Fruit fly (Drosophila melanogaster) whole organism, embryonic: ENCODE results near the gene CG33282.

ENCODE experiments used
- Aef1 ChIP-seq: fragments of 200-800 bp; sonication (Bioruptor generic); IDR thresholded peaks from 3 replicates; pipeline ENCODE4 v1.3.6; 2022; ENCODE audit warnings: missing biosample characterization, missing genetic modification characterization
- CG10147 ChIP-seq: fragments of 200-800 bp; sonication (Bioruptor generic); optimal IDR thresholded peaks from 2 replicates; lab custom pipeline; 2019; ENCODE audit warnings: missing biosample characterization, mild to moderate bottlenecking, missing genetic modification characterization, moderate library complexity
- CG10366 ChIP-seq: fragments of 200-800 bp; sonication (Bioruptor generic); IDR thresholded peaks from 2 replicates; pipeline ENCODE4 v1.3.6; 2022; ENCODE audit warnings: missing biosample characterization, missing genetic modification characterization
- CG10979 ChIP-seq: fragments of 200-800 bp; sonication (Bioruptor generic); optimal IDR thresholded peaks from 2 replicates; lab custom pipeline; 2018; ENCODE audit warnings: missing biosample characterization, mild to moderate bottlenecking, missing genetic modification characterization, moderate library complexity
- CG11398 ChIP-seq: fragments of 200-800 bp; sonication (Bioruptor generic); optimal IDR thresholded peaks from 2 replicates; lab custom pipeline; 2016; ENCODE audit warnings: missing biosample characterization, missing genetic modification characterization
- CG11695 ChIP-seq: fragments of 200-800 bp; sonication (Bioruptor generic); IDR thresholded peaks from 3 replicates; pipeline ENCODE4 v1.3.6; 2022; ENCODE audit warnings: missing biosample characterization, missing genetic modification characterization
- CG1233 ChIP-seq: fragments of 200-800 bp; sonication (Bioruptor generic); optimal IDR thresholded peaks from 4 replicates; lab custom pipeline; 2018; ENCODE audit warnings: missing biosample characterization, mild to moderate bottlenecking, missing genetic modification characterization
- CG1647 ChIP-seq: fragments of 200-800 bp; sonication (Bioruptor generic); optimal IDR thresholded peaks from 3 replicates; lab custom pipeline; 2016; ENCODE audit warnings: missing biosample characterization, missing genetic modification characterization
- CG16813 ChIP-seq: fragments of 200-800 bp; sonication (Bioruptor generic); IDR thresholded peaks from 3 replicates; pipeline ENCODE4 v1.3.6; 2022; ENCODE audit warnings: missing biosample characterization, missing genetic modification characterization; ENCODE audit not compliant: partially characterized antibody
- CG16815 ChIP-seq: fragments of 200-800 bp; sonication (Bioruptor generic); optimal IDR thresholded peaks from 3 replicates; lab custom pipeline; 2017; ENCODE audit warnings: missing biosample characterization, mild to moderate bottlenecking, missing genetic modification characterization
- CG16863 ChIP-seq: fragments of 200-800 bp; sonication (Bioruptor generic); optimal IDR thresholded peaks from 3 replicates; lab custom pipeline; 2016; ENCODE audit warnings: missing biosample characterization, missing genetic modification characterization
- CG18262 ChIP-seq: fragments of 200-800 bp; optimal IDR thresholded peaks from 3 replicates; lab custom pipeline; 2019; ENCODE audit warnings: missing biosample characterization, mild to moderate bottlenecking, missing genetic modification characterization, moderate library complexity
- CG2678 ChIP-seq: fragments of 200-800 bp; sonication (Bioruptor generic); optimal IDR thresholded peaks from 3 replicates; lab custom pipeline; 2019; ENCODE audit warnings: missing biosample characterization, mild to moderate bottlenecking, missing genetic modification characterization, moderate library complexity
- CG31388 ChIP-seq: fragments of 200-800 bp; sonication (Bioruptor generic); optimal IDR thresholded peaks from 2 replicates; lab custom pipeline; 2016; ENCODE audit warnings: missing biosample characterization, missing genetic modification characterization
- CG4404 ChIP-seq: fragments of 200-800 bp; sonication (Bioruptor generic); IDR thresholded peaks from 2 replicates; pipeline ENCODE4 v1.3.6; 2022; ENCODE audit warnings: missing biosample characterization, missing genetic modification characterization
- CG5180 ChIP-seq: fragments of 200-800 bp; sonication (Bioruptor generic); optimal IDR thresholded peaks from 3 replicates; lab custom pipeline; 2017; ENCODE audit warnings: missing biosample characterization, missing genetic modification characterization, mild to moderate bottlenecking, moderate library complexity, missing genetic modification reagents
- CG6175 ChIP-seq: fragments of 200-800 bp; sonication (Bioruptor generic); IDR thresholded peaks from 3 replicates; pipeline ENCODE4 v1.3.6; 2022; ENCODE audit warnings: missing biosample characterization, missing genetic modification characterization
- CG6254 ChIP-seq: fragments of 200-800 bp; sonication (Bioruptor generic); optimal IDR thresholded peaks from 3 replicates; lab custom pipeline; 2017; ENCODE audit warnings: mild to moderate bottlenecking, missing biosample characterization, missing genetic modification reagents, missing genetic modification characterization
- CG6689 ChIP-seq: fragments of 200-800 bp; sonication (Bioruptor generic); IDR thresholded peaks from 2 replicates; pipeline ENCODE4 v1.3.6; 2022; ENCODE audit warnings: missing biosample characterization, missing genetic modification characterization
- CG8765 ChIP-seq: fragments of 200-800 bp; sonication (Bioruptor generic); IDR thresholded peaks from 2 replicates; pipeline ENCODE4 v1.3.6; 2022; ENCODE audit warnings: missing biosample characterization, missing genetic modification characterization
- CkIIα-i1 ChIP-seq: fragments of 200-800 bp; sonication (Bioruptor generic); IDR thresholded peaks from 2 replicates; pipeline ENCODE4 v1.3.6; 2022; ENCODE audit warnings: missing biosample characterization, missing genetic modification characterization
- CoRest ChIP-seq: fragments of 200-800 bp; sonication (Bioruptor generic); optimal IDR thresholded peaks from 3 replicates; lab custom pipeline; 2018; ENCODE audit warnings: missing biosample characterization, mild to moderate bottlenecking, missing genetic modification characterization, moderate library complexity
- Dp ChIP-seq: fragments of 200-800 bp; sonication (Bioruptor generic); optimal IDR thresholded peaks from 2 replicates; lab custom pipeline; 2018; ENCODE audit warnings: missing biosample characterization, mild to moderate bottlenecking, missing genetic modification characterization, moderate library complexity
- Drgx ChIP-seq: fragments of 200-800 bp; sonication (Bioruptor generic); IDR thresholded peaks from 2 replicates; pipeline ENCODE4 v1.3.6; 2022; ENCODE audit warnings: missing biosample characterization, missing genetic modification characterization
- E2f1 ChIP-seq: fragments of 200-800 bp; sonication (Bioruptor generic); IDR thresholded peaks from 2 replicates; pipeline ENCODE4 v1.3.6; 2022; ENCODE audit warnings: missing biosample characterization, missing genetic modification characterization
- Ets97D ChIP-seq: fragments of 200-800 bp; sonication (Bioruptor generic); optimal IDR thresholded peaks from 3 replicates; lab custom pipeline; 2016; ENCODE audit warnings: missing biosample characterization, missing genetic modification characterization
- HLHmδ ChIP-seq: fragments of 200-800 bp; sonication (Bioruptor generic); optimal IDR thresholded peaks from 2 replicates; lab custom pipeline; 2018; ENCODE audit warnings: missing biosample characterization, mild to moderate bottlenecking, missing genetic modification characterization, moderate library complexity
- Hr39 ChIP-seq: fragments of >200 bp; optimal IDR thresholded peaks from 2 replicates; lab custom pipeline; 2017
- Hsf ChIP-seq: fragments of 200-800 bp; sonication (Bioruptor generic); optimal IDR thresholded peaks from 3 replicates; lab custom pipeline; 2016; ENCODE audit warnings: missing biosample characterization, missing genetic modification characterization
- Oli ChIP-seq: fragments of 200-800 bp; sonication (Bioruptor generic); optimal IDR thresholded peaks from 2 replicates; lab custom pipeline; 2018; ENCODE audit warnings: missing biosample characterization, mild to moderate bottlenecking, missing genetic modification characterization, moderate library complexity
- Xbp1 ChIP-seq: fragments of 200-800 bp; sonication (Bioruptor generic); optimal IDR thresholded peaks from 3 replicates; lab custom pipeline; 2016; ENCODE audit warnings: missing biosample characterization, mild to moderate bottlenecking, missing genetic modification characterization
- ase ChIP-seq: fragments of 200-800 bp; sonication (Bioruptor generic); IDR thresholded peaks from 3 replicates; pipeline ENCODE4 v1.3.6; 2022; ENCODE audit warnings: missing biosample characterization, missing genetic modification characterization
- ash1 ChIP-seq: fragments of 200-800 bp; sonication (Bioruptor generic); optimal IDR thresholded peaks from 2 replicates; lab custom pipeline; 2018; ENCODE audit warnings: missing biosample characterization, mild to moderate bottlenecking, missing genetic modification characterization
- cas ChIP-seq: fragments of 200-800 bp; sonication (Bioruptor generic); IDR thresholded peaks from 2 replicates; pipeline ENCODE4 v1.3.6; 2022; ENCODE audit warnings: missing biosample characterization, missing genetic modification characterization
- cg ChIP-seq: fragments of 200-800 bp; sonication (Bioruptor generic); optimal IDR thresholded peaks from 3 replicates; lab custom pipeline; 2019; ENCODE audit warnings: missing biosample characterization, mild to moderate bottlenecking, missing genetic modification characterization, moderate library complexity
- ci ChIP-seq: fragments of 200-800 bp; sonication (Bioruptor generic); IDR thresholded peaks from 3 replicates; pipeline ENCODE4 v1.3.6; 2022; ENCODE audit warnings: missing biosample characterization, missing genetic modification characterization
- croc ChIP-seq: fragments of 200-800 bp; sonication (Bioruptor generic); conservative IDR thresholded peaks from 3 replicates; pipeline ENCODE4 v1.3.6; 2022; ENCODE audit warnings: missing biosample characterization, missing genetic modification characterization
- fru ChIP-seq: fragments of >200 bp; optimal IDR thresholded peaks from 2 replicates; lab custom pipeline; 2017
- h ChIP-seq: fragments of >200 bp; optimal IDR thresholded peaks from 2 replicates; lab custom pipeline; 2017
- hb ChIP-seq: fragments of 200-800 bp; sonication (Bioruptor generic); IDR thresholded peaks from 3 replicates; pipeline ENCODE4 v1.3.6; 2022; ENCODE audit warnings: missing biosample characterization, missing genetic modification characterization; ENCODE audit not compliant: partially characterized antibody
- jing ChIP-seq: fragments of 200-800 bp; sonication (Bioruptor generic); optimal IDR thresholded peaks from 2 replicates; lab custom pipeline; 2018; ENCODE audit warnings: missing biosample characterization, mild to moderate bottlenecking, missing genetic modification characterization
- klu ChIP-seq: fragments of 200-800 bp; sonication (Bioruptor generic); IDR thresholded peaks from 2 replicates; pipeline ENCODE4 v1.3.6; 2022; ENCODE audit warnings: missing biosample characterization, missing genetic modification characterization
- maf-S ChIP-seq: fragments of 200-800 bp; sonication (Bioruptor generic); optimal IDR thresholded peaks from 2 replicates; lab custom pipeline; 2016; ENCODE audit warnings: missing biosample characterization, missing genetic modification characterization
- otp ChIP-seq: fragments of 200-800 bp; sonication (Bioruptor generic); IDR thresholded peaks from 3 replicates; pipeline ENCODE4, ENCODE4 v1.3.6; 2022; ENCODE audit warnings: missing biosample characterization, missing genetic modification characterization
- pb ChIP-seq: fragments of 200-800 bp; sonication (Bioruptor generic); optimal IDR thresholded peaks from 3 replicates; lab custom pipeline; 2016; ENCODE audit warnings: missing biosample characterization, missing genetic modification characterization
- pho ChIP-seq: fragments of 200-800 bp; sonication (Bioruptor generic); optimal IDR thresholded peaks from 2 replicates; lab custom pipeline; 2016; ENCODE audit warnings: missing biosample characterization, missing genetic modification characterization
- phol ChIP-seq: fragments of 200-800 bp; sonication (Bioruptor generic); optimal IDR thresholded peaks from 3 replicates; lab custom pipeline; 2018; ENCODE audit warnings: missing biosample characterization, mild to moderate bottlenecking, missing genetic modification characterization, moderate library complexity
- rib ChIP-seq: fragments of 200-800 bp; sonication (Bioruptor generic); IDR thresholded peaks from 2 replicates; pipeline ENCODE4 v1.3.6; 2022; ENCODE audit warnings: missing biosample characterization, missing genetic modification characterization
- ssp ChIP-seq: fragments of 200-800 bp; sonication (Bioruptor generic); IDR thresholded peaks from 2 replicates; pipeline ENCODE4 v1.3.6; 2022; ENCODE audit warnings: missing biosample characterization, missing genetic modification characterization
- tgo ChIP-seq: fragments of 200-800 bp; sonication (Bioruptor generic); IDR thresholded peaks from 3 replicates; pipeline ENCODE4 v1.3.6; 2022; ENCODE audit warnings: missing biosample characterization, missing genetic modification characterization
- tll ChIP-seq, 2 experiments: fragments of 200-800 bp in 1 of 2; fragments of >200 bp in 1 of 2; sonication (Bioruptor generic) in 1 of 2; optimal IDR thresholded peaks; 2 replicates each; lab custom pipeline; 2017 to 2019; ENCODE audit warnings: missing biosample characterization in 2 of 2, missing genetic modification characterization in 2 of 2, mild to moderate bottlenecking in 1 of 2, moderate library complexity in 1 of 2
- ttk ChIP-seq: fragments of 200-800 bp; sonication (Bioruptor generic); IDR thresholded peaks from 2 replicates; pipeline ENCODE4 v2.1.2; 2022; ENCODE audit warnings: missing biosample characterization, missing genetic modification characterization
- vnd ChIP-seq: fragments of 200-800 bp; sonication (Bioruptor generic); IDR thresholded peaks from 3 replicates; pipeline ENCODE4 v1.3.6; 2022; ENCODE audit warnings: missing biosample characterization, missing genetic modification characterization; ENCODE audit not compliant: partially characterized antibody

CG33282 gene

dm6 chr2L:3373242-3373641 lies 45.5 kb downstream of the CG33282 start, which contains the start of gene GramD1B (continued):
- TF ChIP-seq CkIIα-i1 (GFP tag; lab: Robert Waterston, UW) (no peak), ase (GFP tag; lab: Robert Waterston, UW) (no peak), CG10979 (tag; lab: Kevin White, UChicago) (no peak), tll (GFP tag; optimal IDR thresholded peaks at IDR 0.05; lab: Kevin White, UChicago) (no peak), ci (0 out of 3 replicates have a peak, but pooled peaks have one; percentile 36), ash1 (GFP tag; lab: Kevin White, UChicago) (no peak), HLHmδ (no peak), Hsf (GFP tag; lab: Kevin White, UChicago) (no peak), CG16815 (GFP tag; lab: Kevin White, UChicago) (no peak), Drgx (GFP tag; lab: Robert Waterston, UW) (no peak), CG8765 (GFP tag; lab: Robert Waterston, UW) (no peak), CG16813 (GFP tag; lab: Robert Waterston, UW) (0 out of 3 replicates have a peak, but pooled peaks have one; percentile 7), E2f1 (GFP tag; lab: Robert Waterston, UW) (no peak), CG6175 (GFP tag; lab: Robert Waterston, UW) (no peak), CG10147 (GFP tag; lab: Kevin White, UChicago) (peak; percentile 15), CG11695 (GFP tag; lab: Robert Waterston, UW) (no peak), CoRest (tag; lab: Kevin White, UChicago) (peak; percentile 18), rib (peak; percentile 57; the same call in 1 of the 2 replicates), croc (GFP tag; lab: Robert Waterston, UW) (no peak), CG11398 (GFP tag; lab: Kevin White, UChicago) (no peak), Xbp1 (no peak), CG1233 (no peak), CG18262 (peak; percentile 11), pb (GFP tag; lab: Kevin White, UChicago) (no peak), cg (no peak), CG4404 (GFP tag; lab: Robert Waterston, UW) (no peak), CG31388 (no peak), Aef1 (GFP tag; lab: Robert Waterston, UW) (no peak), vnd (GFP tag; lab: Robert Waterston, UW) (no peak), pho (no peak), ttk (GFP tag; lab: Robert Waterston, UW) (no peak), cas (GFP tag; lab: Robert Waterston, UW) (no peak), CG6254 (GFP tag; lab: Kevin White, UChicago) (no peak), Dp (GFP tag; lab: Kevin White, UChicago) (peak; percentile 95), Oli (tag; lab: Kevin White, UChicago) (no peak), hb (GFP tag; lab: Robert Waterston, UW) (no peak), CG10366 (no peak), Ets97D (peak; percentile 38), h (lab: Kevin White, UChicago) (no peak), phol (tag; lab: Kevin White, UChicago) (peak; percentile 82), jing (GFP tag; lab: Kevin White, UChicago) (no peak), CG5180 (no peak), CG1647 (GFP tag; lab: Kevin White, UChicago) (no peak), CG6689 (GFP tag; lab: Robert Waterston, UW) (no peak), CG2678 (tag; lab: Kevin White, UChicago) (peak; percentile 5), Hr39 (lab: Kevin White, UChicago) (no peak), tgo (no peak), otp (GFP tag; lab: Robert Waterston, UW) (no peak), klu (GFP tag; lab: Robert Waterston, UW) (no peak), CG16863 (no peak), ssp (GFP tag; lab: Robert Waterston, UW) (no peak), maf-S (GFP tag; lab: Kevin White, UChicago) (no peak), fru (lab: Kevin White, UChicago) (no peak)
